Worm (Caenorhabditis elegans): ENCODE results near the gene dgat-2.

DNA sequence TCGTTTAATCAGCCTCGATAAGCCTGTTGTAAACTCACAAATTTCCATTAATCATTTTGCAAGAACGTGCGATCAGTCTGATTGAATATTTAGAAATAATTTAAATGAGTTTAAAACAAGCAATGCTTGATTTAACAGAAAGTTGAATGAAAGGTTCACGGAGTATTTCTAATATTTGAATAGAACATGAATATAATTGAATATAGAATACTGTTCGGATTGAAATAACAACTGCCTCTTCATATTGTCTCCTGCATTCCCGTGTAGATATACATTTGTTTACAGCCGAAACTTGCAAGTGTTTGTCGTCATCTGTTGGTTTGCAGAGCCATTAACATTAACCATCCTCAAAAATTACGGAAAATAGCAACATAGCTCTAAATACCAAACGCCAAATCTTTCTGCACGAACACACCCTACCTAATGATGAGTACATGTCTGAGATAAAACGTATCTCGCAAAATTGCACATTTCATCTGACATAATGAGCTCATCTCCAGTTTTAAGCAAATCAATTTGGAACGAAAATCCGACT is 40.7 kb downstream of the dgat-2 start, which contains the start of the genes Y26G10.5 and srh-32:
- TF ChIP-seq aly-2 (tag; optimal IDR thresholded peaks at IDR 0.05), result no peak
- TF ChIP-seq nhr-25 (tag; optimal IDR thresholded peaks at IDR 0.05), result no peak
- no peak for TF ChIP-seq nhr-12 (tag; optimal IDR thresholded peaks at IDR 0.05)
- no peak for TF ChIP-seq nfya-1 (tag; optimal IDR thresholded peaks at IDR 0.05; ENCODE audit: insufficient read depth)
- no peak for TF ChIP-seq nhr-76 (tag; optimal IDR thresholded peaks at IDR 0.05)
